Worm (Caenorhabditis elegans) whole organism, young adult: Measurements from ENCODE around the gene F07F6.7.

Experiments used
- B0019.2 ChIP-seq: fragments of 200-800 bp; sonication (Bioruptor generic); conservative IDR thresholded peaks from 2 replicates; pipeline ENCODE4 v1.3.6; 2022; ENCODE audit warnings: missing genetic modification reagents, missing genetic modification characterization, missing compliant biosample characterization
- B0261.1 ChIP-seq: sonication (generic microtip); optimal IDR thresholded peaks from 2 replicates; lab custom pipeline; 2016; ENCODE audit warnings: mild to moderate bottlenecking, missing genetic modification characterization, moderate library complexity, missing compliant biosample characterization
- C06A6.2 ChIP-seq: fragments of 200-800 bp; sonication (Bioruptor generic); conservative IDR thresholded peaks from 2 replicates; pipeline ENCODE4 v1.3.6; 2022; ENCODE audit warnings: missing genetic modification characterization, missing compliant biosample characterization
- C17E4.6 ChIP-seq: fragments of 200-800 bp; sonication (Bioruptor generic); IDR thresholded peaks from 2 replicates; pipeline ENCODE4 v1.3.6; 2022; ENCODE audit warnings: missing genetic modification reagents, missing genetic modification characterization, missing compliant biosample characterization
- D2030.7 ChIP-seq: fragments of 200-800 bp; sonication (Bioruptor generic); IDR thresholded peaks from 2 replicates; pipeline ENCODE4 v1.3.6; 2022; ENCODE audit warnings: missing genetic modification reagents, missing genetic modification characterization, missing compliant biosample characterization
- F10E7.11 ChIP-seq: sonication (generic microtip); optimal IDR thresholded peaks from 2 replicates; lab custom pipeline; 2017; ENCODE audit warnings: mild to moderate bottlenecking, missing genetic modification characterization, moderate library complexity, missing compliant biosample characterization
- F37B4.10 ChIP-seq: fragments of 200-800 bp; sonication (Bioruptor generic); IDR thresholded peaks from 2 replicates; pipeline ENCODE4 v1.3.6; 2022; ENCODE audit warnings: missing genetic modification characterization, missing compliant biosample characterization
- F57C9.4 ChIP-seq: sonication (generic microtip); optimal IDR thresholded peaks from 2 replicates; lab custom pipeline; 2017; ENCODE audit warnings: mild to moderate bottlenecking, missing genetic modification characterization, missing compliant biosample characterization
- T07F8.4 ChIP-seq: sonication (generic microtip); optimal IDR thresholded peaks from 2 replicates; lab custom pipeline; 2016; ENCODE audit warnings: mild to moderate bottlenecking, missing genetic modification characterization, moderate library complexity, missing compliant biosample characterization
- Y53G8AR.9 ChIP-seq: fragments of 200-800 bp; sonication (Bioruptor generic); conservative IDR thresholded peaks from 2 replicates; pipeline ENCODE4 v1.3.6; 2022; ENCODE audit warnings: missing genetic modification reagents, missing genetic modification characterization, missing compliant biosample characterization
- Y56A3A.18 ChIP-seq: fragments of 200-800 bp; sonication (Bioruptor generic); IDR thresholded peaks from 2 replicates; pipeline ENCODE4 v1.3.6; 2022; ENCODE audit warnings: missing genetic modification reagents, missing genetic modification characterization, missing compliant biosample characterization
- Y79H2A.3 ChIP-seq: fragments of 200-800 bp; sonication (Bioruptor generic); conservative IDR thresholded peaks from 2 replicates; pipeline ENCODE4 v1.3.6; 2022; ENCODE audit warnings: missing genetic modification reagents, missing genetic modification characterization, missing compliant biosample characterization
- ZK185.1 ChIP-seq: sonication (generic microtip); optimal IDR thresholded peaks from 2 replicates; lab custom pipeline; 2016; ENCODE audit warnings: mild to moderate bottlenecking, missing genetic modification characterization, missing compliant biosample characterization; ENCODE audit not compliant: poor library complexity, severe bottlenecking
- athp-1 ChIP-seq: sonication (generic microtip); optimal IDR thresholded peaks from 2 replicates; lab custom pipeline; 2017; ENCODE audit warnings: mild to moderate bottlenecking, missing genetic modification characterization, missing compliant biosample characterization
- attf-3 ChIP-seq: fragments of 200-800 bp; sonication (Bioruptor generic); conservative IDR thresholded peaks from 2 replicates; pipeline ENCODE4 v1.3.6; 2022; ENCODE audit warnings: missing genetic modification reagents, missing genetic modification characterization, missing compliant biosample characterization
- attf-6 ChIP-seq: fragments of 200-800 bp; sonication (Bioruptor generic); IDR thresholded peaks from 2 replicates; pipeline ENCODE4 v1.3.6; 2022; ENCODE audit warnings: missing genetic modification reagents, missing genetic modification characterization, missing compliant biosample characterization
- bed-1 ChIP-seq: fragments of 200-800 bp; sonication (Bioruptor generic); IDR thresholded peaks from 2 replicates; pipeline ENCODE4 v1.3.6; 2022; ENCODE audit warnings: missing genetic modification reagents, missing genetic modification characterization, missing compliant biosample characterization
- ccch-3 ChIP-seq: fragments of 200-800 bp; sonication (Bioruptor generic); optimal IDR thresholded peaks from 2 replicates; lab custom pipeline; 2018; ENCODE audit warnings: mild to moderate bottlenecking, missing genetic modification characterization, missing compliant biosample characterization
- ceh-27 ChIP-seq: fragments of 200-800 bp; sonication (Bioruptor generic); optimal IDR thresholded peaks from 2 replicates; lab custom pipeline; 2018; ENCODE audit warnings: mild to moderate bottlenecking, missing genetic modification characterization, moderate library complexity, missing compliant biosample characterization
- ceh-40 ChIP-seq: fragments of 200-800 bp; sonication (Bioruptor generic); IDR thresholded peaks from 2 replicates; pipeline ENCODE4 v1.3.6; 2022; ENCODE audit warnings: missing genetic modification characterization, missing compliant biosample characterization
- ceh-58 ChIP-seq: fragments of 200-800 bp; sonication (Bioruptor generic); IDR thresholded peaks from 2 replicates; pipeline ENCODE4 v1.3.6; 2022; ENCODE audit warnings: missing genetic modification characterization, missing compliant biosample characterization
- chd-7 ChIP-seq: sonication (generic microtip); optimal IDR thresholded peaks from 2 replicates; lab custom pipeline; 2016; ENCODE audit warnings: mild to moderate bottlenecking, missing genetic modification characterization, moderate library complexity, missing compliant biosample characterization
- die-1 ChIP-seq: sonication (generic microtip); optimal IDR thresholded peaks from 2 replicates; lab custom pipeline; 2016; ENCODE audit warnings: missing genotype, mild to moderate bottlenecking, missing genetic modification characterization, missing compliant biosample characterization
- dox-1 ChIP-seq: fragments of 200-800 bp; sonication (Bioruptor generic); IDR thresholded peaks from 2 replicates; pipeline ENCODE4 v1.3.6; 2022; ENCODE audit warnings: missing genetic modification reagents, missing genetic modification characterization, missing compliant biosample characterization
- dpff-1 ChIP-seq: sonication (generic microtip); optimal IDR thresholded peaks from 2 replicates; lab custom pipeline; 2017; ENCODE audit warnings: mild to moderate bottlenecking, missing genetic modification characterization, missing compliant biosample characterization
- efl-1 ChIP-seq: fragments of 150-350 bp; optimal IDR thresholded peaks from 2 replicates; lab custom pipeline; 2014; ENCODE audit warnings: missing biosample characterization, missing genetic modification reagents, missing genetic modification characterization
- gei-17 ChIP-seq: fragments of 200-800 bp; sonication (Bioruptor generic); optimal IDR thresholded peaks from 2 replicates; lab custom pipeline; 2018; ENCODE audit warnings: mild to moderate bottlenecking, missing genetic modification characterization, missing compliant biosample characterization
- him-1 ChIP-seq: sonication (generic microtip); optimal IDR thresholded peaks from 2 replicates; lab custom pipeline; 2016; ENCODE audit warnings: missing genotype, missing genetic modification reagents, missing genetic modification characterization, missing compliant biosample characterization
- hrde-1 ChIP-seq: sonication (generic microtip); optimal IDR thresholded peaks from 2 replicates; lab custom pipeline; 2016; ENCODE audit warnings: missing genetic modification characterization, mild to moderate bottlenecking, missing compliant biosample characterization, moderate library complexity, missing genotype, missing genetic modification reagents, borderline replicate concordance
- lag-1 ChIP-seq: fragments of 200-800 bp; sonication (Bioruptor generic); IDR thresholded peaks from 2 replicates; pipeline ENCODE4 v1.3.6; 2022; ENCODE audit warnings: missing genetic modification reagents, missing genetic modification characterization, missing compliant biosample characterization
- let-526 ChIP-seq: fragments of 200-800 bp; sonication (Bioruptor generic); IDR thresholded peaks from 2 replicates; pipeline ENCODE4 v1.3.6; 2022; ENCODE audit warnings: missing genetic modification reagents, missing genetic modification characterization, missing compliant biosample characterization
- mxl-1 ChIP-seq: sonication (generic microtip); optimal IDR thresholded peaks from 2 replicates; lab custom pipeline; 2016; ENCODE audit warnings: missing genetic modification characterization, missing compliant biosample characterization
- nfya-2 ChIP-seq: fragments of 200-800 bp; sonication (Bioruptor generic); IDR thresholded peaks from 2 replicates; pipeline ENCODE4 v1.3.6; 2022; ENCODE audit warnings: missing genetic modification reagents, missing genetic modification characterization, missing compliant biosample characterization
- nfyb-1 ChIP-seq: fragments of 200-800 bp; sonication (Bioruptor generic); IDR thresholded peaks from 2 replicates; pipeline ENCODE4 v1.3.6; 2022; ENCODE audit warnings: missing genetic modification reagents, missing genetic modification characterization, missing compliant biosample characterization
- nhr-179 ChIP-seq: sonication (generic microtip); optimal IDR thresholded peaks from 2 replicates; lab custom pipeline; 2016; ENCODE audit warnings: mild to moderate bottlenecking, missing genetic modification characterization, missing compliant biosample characterization
- nhr-27 ChIP-seq: fragments of 200-800 bp; sonication (Bioruptor generic); optimal IDR thresholded peaks from 2 replicates; lab custom pipeline; 2018; ENCODE audit warnings: mild to moderate bottlenecking, missing genetic modification characterization, moderate library complexity, missing compliant biosample characterization
- nhr-80 ChIP-seq: sonication (generic microtip); optimal IDR thresholded peaks from 2 replicates; lab custom pipeline; 2016; ENCODE audit warnings: missing genetic modification characterization, missing compliant biosample characterization
- pbrm-1 ChIP-seq: fragments of 200-800 bp; sonication (Bioruptor generic); IDR thresholded peaks from 2 replicates; pipeline ENCODE4 v1.3.6; 2022; ENCODE audit warnings: missing genetic modification reagents, missing genetic modification characterization, missing compliant biosample characterization
- rec-8 ChIP-seq, 2 experiments: sonication (generic microtip); optimal IDR thresholded peaks; 2 replicates each; lab custom pipeline; 2016; ENCODE audit warnings: mild to moderate bottlenecking in 2 of 2, missing genetic modification characterization in 2 of 2, missing genetic modification reagents in 2 of 2, missing genotype in 2 of 2, missing biosample characterization in 1 of 2, missing compliant biosample characterization in 1 of 2, moderate library complexity in 1 of 2
- sdz-38 ChIP-seq: sonication (generic microtip); optimal IDR thresholded peaks from 2 replicates; lab custom pipeline; 2016; ENCODE audit warnings: missing genotype, missing genetic modification characterization, missing compliant biosample characterization
- sea-2 ChIP-seq: fragments of 200-800 bp; sonication (Bioruptor generic); IDR thresholded peaks from 2 replicates; pipeline ENCODE4 v1.3.6; 2022; ENCODE audit warnings: missing genetic modification characterization, missing compliant biosample characterization
- snpc-3.4 ChIP-seq: sonication (generic microtip); optimal IDR thresholded peaks from 2 replicates; lab custom pipeline; 2017; ENCODE audit warnings: missing genetic modification characterization, mild to moderate bottlenecking, missing compliant biosample characterization, antibody characterized with exemption, moderate library complexity, missing genotype, missing genetic modification reagents
- snpc-4 ChIP-seq, 5 experiments: fragments of 150-350 bp in 1 of 5; sonication (generic microtip) in 4 of 5; optimal IDR thresholded peaks; 2 replicates each; lab custom pipeline; 2014 to 2018; ENCODE audit warnings: missing genetic modification characterization in 5 of 5, missing biosample characterization in 3 of 5, antibody characterized with exemption in 2 of 5, mild to moderate bottlenecking in 2 of 5, missing compliant biosample characterization in 2 of 5, missing genotype in 2 of 5, moderate library complexity in 2 of 5, missing genetic modification reagents in 1 of 5
- sptf-2 ChIP-seq: fragments of 200-800 bp; sonication (Bioruptor generic); optimal IDR thresholded peaks from 2 replicates; lab custom pipeline; 2018; ENCODE audit warnings: mild to moderate bottlenecking, missing genetic modification characterization, missing compliant biosample characterization
- tbp1 ChIP-seq: fragments of 200-800 bp; sonication (Bioruptor generic); optimal IDR thresholded peaks from 2 replicates; lab custom pipeline; 2018; ENCODE audit warnings: mild to moderate bottlenecking, missing genetic modification characterization, missing compliant biosample characterization
- xnd-1 ChIP-seq: sonication (generic microtip); optimal IDR thresholded peaks from 2 replicates; lab custom pipeline; 2016; ENCODE audit warnings: missing genotype, missing genetic modification reagents, missing genetic modification characterization, missing compliant biosample characterization
- zfh-2 ChIP-seq: fragments of 200-800 bp; sonication (Bioruptor generic); conservative IDR thresholded peaks from 2 replicates; pipeline ENCODE4 v1.3.6; 2022; ENCODE audit warnings: missing genetic modification reagents, missing genetic modification characterization, missing compliant biosample characterization
- zim-3 ChIP-seq: sonication (generic microtip); optimal IDR thresholded peaks from 2 replicates; lab custom pipeline; 2017; ENCODE audit warnings: mild to moderate bottlenecking, missing genetic modification characterization, moderate library complexity, missing compliant biosample characterization
- ztf-18 ChIP-seq: sonication (generic microtip); optimal IDR thresholded peaks from 2 replicates; lab custom pipeline; 2016; ENCODE audit warnings: missing genotype, mild to moderate bottlenecking, missing genetic modification characterization, missing compliant biosample characterization

The F07F6.7 gene

DNA sequence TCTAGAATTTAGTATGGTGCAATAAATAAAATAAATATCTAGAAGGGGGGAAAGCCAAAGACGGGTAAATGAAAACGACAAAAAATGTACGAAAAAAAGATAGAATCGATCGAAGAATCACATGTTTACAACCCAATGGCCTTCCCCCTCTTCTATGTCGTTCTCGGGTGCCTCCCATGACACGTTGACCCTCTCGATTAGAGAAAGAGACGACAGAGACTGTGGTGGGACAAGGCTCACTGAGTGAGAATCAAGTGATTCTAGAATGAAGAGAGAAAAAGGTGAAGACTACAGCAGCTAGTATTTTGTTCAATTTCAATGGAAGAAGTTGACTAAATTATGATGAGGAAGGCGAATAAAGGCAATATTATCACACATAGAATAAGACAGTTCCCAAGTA is 2.4 kb upstream of the F07F6.7 start:
- TF ChIP-seq nfyb-1 (0 out of 2 replicates have a peak, but pooled peaks have one; percentile 59), ZK185.1 (tag; lab: Kevin White, UChicago) (no peak), ceh-27 (GFP tag; lab: Kevin White, UChicago) (peak; percentile 57), ceh-58 (GFP tag; lab: Robert Waterston, UW) (no peak), sea-2 (no peak), rec-8 (tag; optimal IDR thresholded peaks at IDR 0.05; lab: Kevin White, UChicago) (no peak), nfya-2 (GFP tag; lab: Robert Waterston, UW) (no peak), pbrm-1 (no peak), gei-17 (GFP tag; lab: Kevin White, UChicago) (no peak), bed-1 (GFP tag; lab: Robert Waterston, UW) (no peak), die-1 (tag; lab: Kevin White, UChicago) (peak; percentile 23), hrde-1 (tag; lab: Kevin White, UChicago) (no peak), dox-1 (GFP tag; lab: Robert Waterston, UW) (peak; percentile 65), nhr-179 (no peak), nhr-27 (tag; lab: Kevin White, UChicago) (no peak), sdz-38 (tag; lab: Kevin White, UChicago) (no peak), C17E4.6 (GFP tag; lab: Robert Waterston, UW) (no peak), xnd-1 (tag; lab: Kevin White, UChicago) (no peak), Y56A3A.18 (no peak), attf-6 (no peak), F10E7.11 (tag; lab: Kevin White, UChicago) (no peak), T07F8.4 (tag; lab: Kevin White, UChicago) (no peak), mxl-1 (tag; lab: Kevin White, UChicago) (no peak), nhr-80 (tag; lab: Kevin White, UChicago) (peak; percentile 57), athp-1 (no peak), chd-7 (tag; lab: Kevin White, UChicago) (no peak), him-1 (no peak), B0261.1 (no peak), zfh-2 (GFP tag; lab: Robert Waterston, UW) (no peak), tbp1 (GFP tag; lab: Kevin White, UChicago) (peak; percentile 29), let-526 (GFP tag; lab: Robert Waterston, UW) (no peak), Y53G8AR.9 (GFP tag; lab: Robert Waterston, UW) (no peak), ccch-3 (GFP tag; lab: Kevin White, UChicago) (no peak), F37B4.10 (GFP tag; lab: Robert Waterston, UW) (no peak), snpc-3.4 (tag; lab: Kevin White, UChicago) (no peak), ceh-40 (GFP tag; lab: Robert Waterston, UW) (no peak), snpc-4 (GFP tag; optimal IDR thresholded peaks at IDR 0.05; lab: Kevin White, UChicago) (no peak), snpc-4 (tag; optimal IDR thresholded peaks at IDR 0.05; lab: Kevin White, UChicago) (peak in 3 of 4 experiments; percentile 8 to 18 (median 9)), zim-3 (tag; lab: Kevin White, UChicago) (no peak), lag-1 (GFP tag; lab: Robert Waterston, UW) (no peak), attf-3 (no peak), F57C9.4 (no peak), ztf-18 (tag; lab: Kevin White, UChicago) (no peak), dpff-1 (tag; lab: Kevin White, UChicago) (no peak), sptf-2 (GFP tag; lab: Kevin White, UChicago) (no peak), B0019.2 (no peak), efl-1 (GFP tag; lab: Kevin White, UChicago) (no peak), Y79H2A.3 (GFP tag; lab: Robert Waterston, UW) (no peak), C06A6.2 (GFP tag; lab: Robert Waterston, UW) (peak; percentile 26; the same call in 1 of the 2 replicates), D2030.7 (no peak)
